Fruit fly (Drosophila melanogaster) whole organism, embryonic: ENCODE results near the gene Chd64.

Source experiments
- CG11398 ChIP-seq: fragments of 200-800 bp; sonication (Bioruptor generic); optimal IDR thresholded peaks from 2 replicates; lab custom pipeline; 2016; ENCODE audit warnings: missing biosample characterization, missing genetic modification characterization
- CG17361 ChIP-seq: fragments of 200-800 bp; sonication (Bioruptor generic); IDR thresholded peaks from 3 replicates; pipeline ENCODE4 v1.3.6; 2022; ENCODE audit warnings: missing biosample characterization, missing genetic modification characterization
- CG8359 ChIP-seq: fragments of 200-800 bp; sonication (Bioruptor generic); optimal IDR thresholded peaks from 2 replicates; lab custom pipeline; 2017; ENCODE audit warnings: missing biosample characterization, mild to moderate bottlenecking, missing genetic modification characterization, borderline replicate concordance
- CrebB ChIP-seq: fragments of 200-800 bp; sonication (Bioruptor generic); optimal IDR thresholded peaks from 3 replicates; lab custom pipeline; 2018; ENCODE audit warnings: missing biosample characterization, mild to moderate bottlenecking, missing genetic modification characterization
- Mes4 ChIP-seq: fragments of 200-800 bp; sonication (Bioruptor generic); optimal IDR thresholded peaks from 2 replicates; lab custom pipeline; 2016; ENCODE audit warnings: missing biosample characterization, missing genetic modification characterization
- az2 ChIP-seq: fragments of 200-800 bp; sonication (Bioruptor generic); optimal IDR thresholded peaks from 3 replicates; lab custom pipeline; 2016; ENCODE audit warnings: missing biosample characterization, missing genetic modification characterization
- bbx ChIP-seq: fragments of 200-800 bp; sonication (Bioruptor generic); IDR thresholded peaks from 2 replicates; pipeline ENCODE4 v1.3.6; 2022; ENCODE audit warnings: missing biosample characterization, missing genetic modification characterization; ENCODE audit not compliant: partially characterized antibody
- fd96Cb ChIP-seq: fragments of 200-800 bp; sonication (Bioruptor generic); optimal IDR thresholded peaks from 2 replicates; lab custom pipeline; 2018; ENCODE audit warnings: missing biosample characterization, mild to moderate bottlenecking, missing genetic modification characterization, moderate library complexity
- lbe ChIP-seq: fragments of 200-800 bp; sonication (Bioruptor generic); optimal IDR thresholded peaks from 2 replicates; lab custom pipeline; 2016; ENCODE audit warnings: missing biosample characterization, mild to moderate bottlenecking, missing genetic modification characterization
- pita ChIP-seq: fragments of 200-800 bp; sonication (Bioruptor generic); optimal IDR thresholded peaks from 2 replicates; lab custom pipeline; 2017; ENCODE audit warnings: missing biosample characterization, mild to moderate bottlenecking, missing genetic modification characterization
- sr ChIP-seq: fragments of 200-800 bp; sonication (Bioruptor generic); IDR thresholded peaks from 3 replicates; pipeline ENCODE4 v1.3.6; 2022; ENCODE audit warnings: missing biosample characterization, missing genetic modification characterization

DNA sequence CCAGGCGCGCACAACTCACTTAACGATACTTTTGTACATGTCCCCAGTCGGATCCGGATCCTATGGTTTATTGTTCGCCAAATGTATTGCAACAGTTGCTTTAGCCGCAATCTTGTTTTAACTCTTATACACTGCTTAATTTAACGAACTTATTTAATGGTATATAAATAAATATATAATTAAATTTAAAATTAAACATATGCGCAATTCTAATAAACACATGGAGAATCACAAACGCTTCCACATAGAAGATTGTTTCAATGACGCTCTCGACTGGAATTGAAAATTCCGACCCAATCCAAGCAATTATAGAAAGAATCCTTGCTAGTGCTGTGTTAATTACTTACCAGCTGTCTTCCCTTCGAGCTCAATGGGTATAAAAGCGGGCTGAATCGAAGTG, 19.0 kb upstream of the Chd64 start, which contains the start of gene Akh:
- TF ChIP-seq CG17361 (GFP tag; lab: Robert Waterston, UW) (no peak), fd96Cb (tag; lab: Kevin White, UChicago) (no peak), pita (GFP tag; lab: Kevin White, UChicago) (no peak), az2 (no peak), lbe (GFP tag; lab: Kevin White, UChicago) (no peak), CG11398 (GFP tag; lab: Kevin White, UChicago) (no peak), CrebB (tag; lab: Kevin White, UChicago) (no peak), Mes4 (GFP tag; lab: Kevin White, UChicago) (no peak), CG8359 (GFP tag; lab: Kevin White, UChicago) (no peak), sr (GFP tag; lab: Robert Waterston, UW) (no peak), bbx (GFP tag; lab: Robert Waterston, UW) (no peak)
